Fruit fly (Drosophila melanogaster) whole organism, embryonic: ENCODE measurements around the gene CG6654.

ENCODE experiments used
- Adf1 ChIP-seq: fragments of 200-800 bp; sonication (Bioruptor generic); IDR thresholded peaks from 2 replicates; pipeline ENCODE4 v1.3.6; 2022; ENCODE audit warnings: missing biosample characterization, missing genetic modification characterization
- Blimp-1 ChIP-seq: fragments of 200-800 bp; sonication (Bioruptor generic); optimal IDR thresholded peaks from 3 replicates; lab custom pipeline; 2018; ENCODE audit warnings: missing biosample characterization, missing genetic modification characterization, mild to moderate bottlenecking, moderate library complexity, missing genetic modification reagents
- CG10267 ChIP-seq: fragments of 200-800 bp; sonication (Bioruptor generic); optimal IDR thresholded peaks from 2 replicates; lab custom pipeline; 2018; ENCODE audit warnings: missing biosample characterization, mild to moderate bottlenecking, missing genetic modification characterization, moderate library complexity
- CG11085 ChIP-seq: fragments of 200-800 bp; sonication (Bioruptor generic); IDR thresholded peaks from 2 replicates; pipeline ENCODE4 v1.3.6; 2022; ENCODE audit warnings: missing biosample characterization, missing genetic modification characterization
- CG11695 ChIP-seq: fragments of 200-800 bp; sonication (Bioruptor generic); IDR thresholded peaks from 3 replicates; pipeline ENCODE4 v1.3.6; 2022; ENCODE audit warnings: missing biosample characterization, missing genetic modification characterization
- CG12071 ChIP-seq: fragments of 200-800 bp; sonication (Bioruptor generic); optimal IDR thresholded peaks from 3 replicates; lab custom pipeline; 2018; ENCODE audit warnings: missing biosample characterization, mild to moderate bottlenecking, missing genetic modification characterization
- CG12104 ChIP-seq: fragments of 200-800 bp; sonication (Bioruptor generic); optimal IDR thresholded peaks from 3 replicates; lab custom pipeline; 2016; ENCODE audit warnings: missing biosample characterization, missing genetic modification characterization
- CG12659 ChIP-seq: fragments of 200-800 bp; sonication (Bioruptor generic); optimal IDR thresholded peaks from 3 replicates; lab custom pipeline; 2017; ENCODE audit warnings: mild to moderate bottlenecking, missing biosample characterization, missing genetic modification reagents, missing genetic modification characterization
- CG14014 ChIP-seq: fragments of 200-800 bp; sonication (Bioruptor generic); IDR thresholded peaks from 2 replicates; pipeline ENCODE4 v1.3.6; 2022; ENCODE audit warnings: missing biosample characterization, missing genetic modification characterization
- CG14667 ChIP-seq: fragments of 200-800 bp; sonication (Bioruptor generic); IDR thresholded peaks from 2 replicates; pipeline ENCODE4 v1.3.6; 2022; ENCODE audit warnings: missing biosample characterization, missing genetic modification characterization
- CG15601 ChIP-seq: fragments of 200-800 bp; sonication (Bioruptor generic); optimal IDR thresholded peaks from 3 replicates; lab custom pipeline; 2019; ENCODE audit warnings: missing biosample characterization, mild to moderate bottlenecking, missing genetic modification characterization, moderate library complexity
- CG3065 ChIP-seq: fragments of 200-800 bp; sonication (Bioruptor generic); optimal IDR thresholded peaks from 2 replicates; lab custom pipeline; 2016; ENCODE audit warnings: missing biosample characterization, missing genetic modification characterization
- CG31388 ChIP-seq: fragments of 200-800 bp; sonication (Bioruptor generic); optimal IDR thresholded peaks from 2 replicates; lab custom pipeline; 2016; ENCODE audit warnings: missing biosample characterization, missing genetic modification characterization
- CG32532 ChIP-seq: fragments of 200-800 bp; sonication (Bioruptor generic); IDR thresholded peaks from 2 replicates; pipeline ENCODE4 v1.3.6; 2022; ENCODE audit warnings: missing biosample characterization, missing genetic modification characterization
- CG33213 ChIP-seq: fragments of 200-800 bp; sonication (Bioruptor generic); optimal IDR thresholded peaks from 3 replicates; lab custom pipeline; 2016; ENCODE audit warnings: missing biosample characterization, missing genetic modification characterization
- CG33557 ChIP-seq: fragments of 200-800 bp; sonication (Bioruptor generic); optimal IDR thresholded peaks from 2 replicates; lab custom pipeline; 2019; ENCODE audit warnings: missing biosample characterization, mild to moderate bottlenecking, missing genetic modification characterization, moderate library complexity
- CG34224 ChIP-seq: fragments of 200-800 bp; sonication (Bioruptor generic); IDR thresholded peaks from 3 replicates; pipeline ENCODE4 v1.3.6; 2022; ENCODE audit warnings: missing biosample characterization, missing genetic modification characterization; ENCODE audit not compliant: partially characterized antibody
- CG3847 ChIP-seq: fragments of 200-800 bp; sonication (Bioruptor generic); IDR thresholded peaks from 2 replicates; pipeline ENCODE4 v1.3.6; 2022; ENCODE audit warnings: missing biosample characterization, missing genetic modification characterization
- CG4617 ChIP-seq: fragments of 200-800 bp; sonication (Bioruptor generic); optimal IDR thresholded peaks from 3 replicates; lab custom pipeline; 2016; ENCODE audit warnings: missing biosample characterization, missing genetic modification characterization, borderline replicate concordance
- CG4707 ChIP-seq: fragments of 200-800 bp; sonication (Bioruptor generic); optimal IDR thresholded peaks from 2 replicates; lab custom pipeline; 2018; ENCODE audit warnings: missing biosample characterization, mild to moderate bottlenecking, missing genetic modification characterization, moderate library complexity
- CG4820 ChIP-seq: fragments of 200-800 bp; sonication (Bioruptor generic); optimal IDR thresholded peaks from 3 replicates; lab custom pipeline; 2016; ENCODE audit warnings: missing biosample characterization, missing genetic modification characterization
- CG6683 ChIP-seq: fragments of 200-800 bp; sonication (Bioruptor generic); optimal IDR thresholded peaks from 2 replicates; lab custom pipeline; 2017; ENCODE audit warnings: missing biosample characterization, mild to moderate bottlenecking, missing genetic modification characterization, missing genetic modification reagents
- CG6689 ChIP-seq: fragments of 200-800 bp; sonication (Bioruptor generic); IDR thresholded peaks from 2 replicates; pipeline ENCODE4 v1.3.6; 2022; ENCODE audit warnings: missing biosample characterization, missing genetic modification characterization
- CG6765 ChIP-seq: fragments of 200-800 bp; sonication (Bioruptor generic); optimal IDR thresholded peaks from 3 replicates; lab custom pipeline; 2017; ENCODE audit warnings: missing biosample characterization, mild to moderate bottlenecking, missing genetic modification characterization
- CG7786 ChIP-seq: fragments of 200-800 bp; sonication (Bioruptor generic); optimal IDR thresholded peaks from 2 replicates; lab custom pipeline; 2016; ENCODE audit warnings: missing biosample characterization, missing genetic modification characterization
- Ets97D ChIP-seq: fragments of 200-800 bp; sonication (Bioruptor generic); optimal IDR thresholded peaks from 3 replicates; lab custom pipeline; 2016; ENCODE audit warnings: missing biosample characterization, missing genetic modification characterization
- Fer3 ChIP-seq: fragments of 200-800 bp; sonication (Bioruptor generic); optimal IDR thresholded peaks from 2 replicates; lab custom pipeline; 2018; ENCODE audit warnings: missing biosample characterization, mild to moderate bottlenecking, missing genetic modification characterization, moderate library complexity
- HHEX ChIP-seq: fragments of 200-800 bp; sonication (Bioruptor generic); optimal IDR thresholded peaks from 3 replicates; lab custom pipeline; 2017; ENCODE audit warnings: missing biosample characterization, mild to moderate bottlenecking, missing genetic modification characterization, missing genetic modification reagents
- HLH54F ChIP-seq: fragments of 200-800 bp; sonication (Bioruptor generic); optimal IDR thresholded peaks from 3 replicates; lab custom pipeline; 2016; ENCODE audit warnings: missing biosample characterization, missing genetic modification characterization
- Hr78 ChIP-seq, 2 experiments: fragments of 200-800 bp in 1 of 2; fragments of >200 bp in 1 of 2; sonication (Bioruptor generic) in 1 of 2; optimal IDR thresholded peaks; 2 replicates each; lab custom pipeline; 2017 to 2019; ENCODE audit warnings: missing biosample characterization in 2 of 2, missing genetic modification characterization in 2 of 2, mild to moderate bottlenecking in 1 of 2, moderate library complexity in 1 of 2
- Mad ChIP-seq: fragments of 200-800 bp; sonication (Bioruptor generic); optimal IDR thresholded peaks from 2 replicates; lab custom pipeline; 2016; ENCODE audit warnings: missing biosample characterization, missing genetic modification characterization
- Mes4 ChIP-seq: fragments of 200-800 bp; sonication (Bioruptor generic); optimal IDR thresholded peaks from 2 replicates; lab custom pipeline; 2016; ENCODE audit warnings: missing biosample characterization, missing genetic modification characterization
- NfI ChIP-seq: fragments of 200-800 bp; sonication (Bioruptor generic); optimal IDR thresholded peaks from 3 replicates; lab custom pipeline; 2018; ENCODE audit warnings: missing biosample characterization, mild to moderate bottlenecking, missing genetic modification characterization, moderate library complexity
- Sox100B ChIP-seq: fragments of 200-800 bp; sonication (Bioruptor generic); optimal IDR thresholded peaks from 3 replicates; lab custom pipeline; 2018; ENCODE audit warnings: missing biosample characterization, mild to moderate bottlenecking, missing genetic modification characterization
- Sox102F ChIP-seq: fragments of 200-800 bp; sonication (Bioruptor generic); optimal IDR thresholded peaks from 2 replicates; lab custom pipeline; 2018; ENCODE audit warnings: missing biosample characterization, mild to moderate bottlenecking, missing genetic modification characterization, moderate library complexity
- crc ChIP-seq: fragments of 200-800 bp; sonication (Bioruptor generic); optimal IDR thresholded peaks from 2 replicates; lab custom pipeline; 2016; ENCODE audit warnings: missing biosample characterization, missing genetic modification characterization
- dan ChIP-seq: fragments of 200-800 bp; sonication (Bioruptor generic); IDR thresholded peaks from 2 replicates; pipeline ENCODE4 v1.3.6; 2022; ENCODE audit warnings: missing biosample characterization, missing genetic modification characterization
- emc ChIP-seq: fragments of 200-800 bp; sonication (Bioruptor generic); optimal IDR thresholded peaks from 2 replicates; lab custom pipeline; 2016; ENCODE audit warnings: missing biosample characterization, missing genetic modification characterization
- kay ChIP-seq: fragments of 200-800 bp; sonication (Bioruptor generic); optimal IDR thresholded peaks from 2 replicates; lab custom pipeline; 2016; ENCODE audit warnings: missing biosample characterization, missing genetic modification characterization
- pum ChIP-seq: fragments of 200-800 bp; sonication (Bioruptor generic); optimal IDR thresholded peaks from 2 replicates; lab custom pipeline; 2016; ENCODE audit warnings: missing biosample characterization, missing genetic modification characterization
- sisA ChIP-seq: fragments of 200-800 bp; sonication (Bioruptor generic); IDR thresholded peaks from 2 replicates; pipeline ENCODE4 v1.3.6; 2022; ENCODE audit warnings: missing biosample characterization, missing genetic modification characterization
- sob ChIP-seq: fragments of 200-800 bp; sonication (Bioruptor generic); IDR thresholded peaks from 2 replicates; pipeline ENCODE4 v1.3.6; 2022; ENCODE audit warnings: missing biosample characterization, missing genetic modification characterization
- sug ChIP-seq: fragments of 200-800 bp; optimal IDR thresholded peaks from 2 replicates; lab custom pipeline; 2019; ENCODE audit warnings: missing biosample characterization, mild to moderate bottlenecking, missing genetic modification characterization, moderate library complexity
- tin ChIP-seq: fragments of 200-800 bp; sonication (Bioruptor generic); optimal IDR thresholded peaks from 3 replicates; lab custom pipeline; 2016; ENCODE audit warnings: missing biosample characterization, missing genetic modification characterization
- tll ChIP-seq, 2 experiments: fragments of 200-800 bp in 1 of 2; fragments of >200 bp in 1 of 2; sonication (Bioruptor generic) in 1 of 2; optimal IDR thresholded peaks; 2 replicates each; lab custom pipeline; 2017 to 2019; ENCODE audit warnings: missing biosample characterization in 2 of 2, missing genetic modification characterization in 2 of 2, mild to moderate bottlenecking in 1 of 2, moderate library complexity in 1 of 2
- trem ChIP-seq: fragments of 200-800 bp; optimal IDR thresholded peaks from 3 replicates; lab custom pipeline; 2019; ENCODE audit warnings: missing biosample characterization, mild to moderate bottlenecking, missing genetic modification characterization, moderate library complexity
- tx ChIP-seq: fragments of 200-800 bp; sonication (Bioruptor generic); optimal IDR thresholded peaks from 2 replicates; lab custom pipeline; 2016; ENCODE audit warnings: missing biosample characterization, missing genetic modification characterization
- unpg ChIP-seq: fragments of 200-800 bp; sonication (Bioruptor generic); optimal IDR thresholded peaks from 3 replicates; lab custom pipeline; 2018; ENCODE audit warnings: missing biosample characterization, mild to moderate bottlenecking, missing genetic modification characterization, moderate library complexity
- vvl ChIP-seq: fragments of 200-800 bp; sonication (Bioruptor generic); IDR thresholded peaks from 2 replicates; pipeline ENCODE4 v1.3.6; 2022; ENCODE audit warnings: missing biosample characterization, missing genetic modification characterization

The CG6654 gene

DNA sequence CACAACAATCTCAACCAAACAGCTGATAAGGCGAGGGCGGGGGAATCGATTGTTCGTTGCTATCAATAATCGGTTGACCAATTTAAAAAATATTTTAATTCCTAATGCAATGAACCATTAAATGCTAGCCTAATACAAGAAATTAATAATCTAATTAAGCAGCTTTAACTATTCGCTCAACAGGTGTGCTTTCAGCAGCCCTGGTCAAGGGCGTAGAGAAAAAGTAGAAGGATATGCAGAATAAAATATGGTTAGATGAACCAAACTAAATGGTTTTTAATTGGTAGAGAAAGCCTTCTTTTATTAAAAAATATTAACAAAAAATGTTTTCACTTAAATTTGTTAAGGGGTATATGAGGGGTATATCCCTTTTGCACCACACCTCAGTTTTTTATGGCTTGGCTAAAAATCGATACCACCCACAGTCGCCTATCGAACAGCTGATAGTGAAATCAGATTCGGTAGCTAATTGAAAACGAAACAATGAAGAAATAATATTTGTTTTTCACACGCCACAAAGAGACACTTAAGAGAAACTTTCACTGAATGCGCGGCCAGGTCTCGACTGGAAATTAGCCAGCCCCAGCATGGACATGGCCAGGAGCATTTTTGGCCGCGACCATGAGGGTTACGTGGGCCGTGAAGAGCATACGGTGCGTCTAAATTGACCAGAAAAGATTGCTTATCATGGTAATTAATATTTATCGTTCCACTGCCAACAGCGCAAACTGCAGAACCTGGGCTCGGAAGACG is 5.5 kb upstream of the CG6654 start, which contains the start of the genes SIDL and CG12241 (continued):
- TF ChIP-seq CG31388 (GFP tag; lab: Kevin White, UChicago): peak; percentile 62
- peak; percentile 73 for TF ChIP-seq trem (tag; lab: Kevin White, UChicago)
- TF ChIP-seq CG33213 (GFP tag; lab: Kevin White, UChicago): peak; percentile 59
- peak; percentile 67 for TF ChIP-seq crc (GFP tag; lab: Kevin White, UChicago)
- peak; percentile 66 for TF ChIP-seq unpg (GFP tag; lab: Kevin White, UChicago)
- TF ChIP-seq CG12659: peak; percentile 69
- peak; percentile 52; the same call in 1 of the 2 replicates for TF ChIP-seq CG3847
- TF ChIP-seq Mes4 (GFP tag; lab: Kevin White, UChicago): peak; percentile 22
- TF ChIP-seq tx (GFP tag; lab: Kevin White, UChicago): peak; percentile 25
- TF ChIP-seq CG4617 (GFP tag; lab: Kevin White, UChicago): peak; percentile 18
- peak; percentile 59 for TF ChIP-seq HLH54F (GFP tag; lab: Kevin White, UChicago)
- peak; percentile 91 for TF ChIP-seq sisA (GFP tag; lab: Robert Waterston, UW)
- TF ChIP-seq dan (GFP tag; lab: Robert Waterston, UW): peak; percentile 50; the same call in 1 of the 2 replicates
- peak; percentile 79 for TF ChIP-seq Ets97D
- no peak for TF ChIP-seq CG12071 (GFP tag; lab: Kevin White, UChicago)
- peak; percentile 97 for TF ChIP-seq CG32532
- peak; percentile 69 for TF ChIP-seq kay
- TF ChIP-seq CG33557 (GFP tag; lab: Kevin White, UChicago): peak; percentile 4
- TF ChIP-seq sug (tag; lab: Kevin White, UChicago): peak; percentile 75
- peak; percentile 72 for TF ChIP-seq tin
- TF ChIP-seq CG4707: no peak
- TF ChIP-seq CG14014 (GFP tag; lab: Robert Waterston, UW): peak; percentile 39; the same call in 1 of the 2 replicates
- TF ChIP-seq CG12104 (GFP tag; lab: Kevin White, UChicago): peak; percentile 66
- peak; percentile 93 for TF ChIP-seq sob
- peak; percentile 94 for TF ChIP-seq CG14667
- TF ChIP-seq CG4820 (GFP tag; lab: Kevin White, UChicago): peak; percentile 67
- peak; percentile 67 for TF ChIP-seq CG3065
- peak; percentile 80 for TF ChIP-seq CG10267 (tag; lab: Kevin White, UChicago)
- TF ChIP-seq HHEX (GFP tag; lab: Kevin White, UChicago): peak; percentile 83
- TF ChIP-seq Mad: no peak
- TF ChIP-seq Adf1 (GFP tag; lab: Robert Waterston, UW): peak; percentile 23; the same call in 1 of the 2 replicates
- TF ChIP-seq Blimp-1 (GFP tag; lab: Kevin White, UChicago): peak; percentile 18
- peak; percentile 21; the same call in 1 of the 3 replicates for TF ChIP-seq CG34224
- TF ChIP-seq CG15601 (tag; lab: Kevin White, UChicago): peak; percentile 18
- TF ChIP-seq tll (GFP tag; optimal IDR thresholded peaks at IDR 0.05; lab: Kevin White, UChicago): no peak
- TF ChIP-seq Sox102F: no peak
- peak; percentile 96 for TF ChIP-seq CG6689 (GFP tag; lab: Robert Waterston, UW)
- TF ChIP-seq pum (GFP tag; lab: Kevin White, UChicago): peak; percentile 69
- peak; percentile 48 for TF ChIP-seq emc (GFP tag; lab: Kevin White, UChicago)
- peak; percentile 96 for TF ChIP-seq vvl (GFP tag; lab: Robert Waterston, UW)
- TF ChIP-seq CG11695 (GFP tag; lab: Robert Waterston, UW): peak; percentile 92
- TF ChIP-seq Sox100B (GFP tag; lab: Kevin White, UChicago): no peak
- TF ChIP-seq CG6683 (GFP tag; lab: Kevin White, UChicago): peak; percentile 57
- no peak for TF ChIP-seq Hr78 (GFP tag; optimal IDR thresholded peaks at IDR 0.05; lab: Kevin White, UChicago)
- peak; percentile 38 for TF ChIP-seq NfI (GFP tag; lab: Kevin White, UChicago)
- peak; percentile 89 for TF ChIP-seq CG11085
- peak; percentile 68 for TF ChIP-seq CG6765
- TF ChIP-seq CG7786 (GFP tag; lab: Kevin White, UChicago): peak; percentile 15
- TF ChIP-seq Fer3 (tag; lab: Kevin White, UChicago): peak; percentile 86
